Fruit fly (Drosophila melanogaster) whole organism, embryonic: ENCODE data around the gene CG18545.

ENCODE experiments used
- Asciz ChIP-seq: fragments of 200-800 bp; sonication (Bioruptor generic); optimal IDR thresholded peaks from 2 replicates; lab custom pipeline; 2017; ENCODE audit warnings: missing biosample characterization, mild to moderate bottlenecking, missing genetic modification characterization, missing genetic modification reagents
- CG10147 ChIP-seq: fragments of 200-800 bp; sonication (Bioruptor generic); optimal IDR thresholded peaks from 2 replicates; lab custom pipeline; 2019; ENCODE audit warnings: missing biosample characterization, mild to moderate bottlenecking, missing genetic modification characterization, moderate library complexity
- CG12744 ChIP-seq: fragments of 200-800 bp; sonication (Bioruptor generic); optimal IDR thresholded peaks from 2 replicates; lab custom pipeline; 2016; ENCODE audit warnings: missing biosample characterization, missing genetic modification characterization
- CG12769 ChIP-seq: fragments of 200-800 bp; sonication (Bioruptor generic); optimal IDR thresholded peaks from 2 replicates; lab custom pipeline; 2019; ENCODE audit warnings: missing biosample characterization, mild to moderate bottlenecking, missing genetic modification characterization, moderate library complexity
- CG13287 ChIP-seq: fragments of 200-800 bp; sonication (Bioruptor generic); IDR thresholded peaks from 2 replicates; pipeline ENCODE4 v1.3.6; 2022; ENCODE audit warnings: missing biosample characterization, missing genetic modification characterization; ENCODE audit not compliant: partially characterized antibody
- CG15479 ChIP-seq: fragments of 200-800 bp; sonication (Bioruptor generic); optimal IDR thresholded peaks from 3 replicates; lab custom pipeline; 2019; ENCODE audit warnings: missing biosample characterization, mild to moderate bottlenecking, missing genetic modification characterization, moderate library complexity
- CG16863 ChIP-seq: fragments of 200-800 bp; sonication (Bioruptor generic); optimal IDR thresholded peaks from 3 replicates; lab custom pipeline; 2016; ENCODE audit warnings: missing biosample characterization, missing genetic modification characterization
- CG2120 ChIP-seq: fragments of 200-800 bp; sonication (Bioruptor generic); optimal IDR thresholded peaks from 3 replicates; lab custom pipeline; 2016; ENCODE audit warnings: missing biosample characterization, missing genetic modification characterization
- CG33213 ChIP-seq: fragments of 200-800 bp; sonication (Bioruptor generic); optimal IDR thresholded peaks from 3 replicates; lab custom pipeline; 2016; ENCODE audit warnings: missing biosample characterization, missing genetic modification characterization
- CG4707 ChIP-seq: fragments of 200-800 bp; sonication (Bioruptor generic); optimal IDR thresholded peaks from 2 replicates; lab custom pipeline; 2018; ENCODE audit warnings: missing biosample characterization, mild to moderate bottlenecking, missing genetic modification characterization, moderate library complexity
- CG6683 ChIP-seq: fragments of 200-800 bp; sonication (Bioruptor generic); optimal IDR thresholded peaks from 2 replicates; lab custom pipeline; 2017; ENCODE audit warnings: missing biosample characterization, mild to moderate bottlenecking, missing genetic modification characterization, missing genetic modification reagents
- CG6791 ChIP-seq: fragments of 200-800 bp; sonication (Bioruptor generic); IDR thresholded peaks from 3 replicates; pipeline ENCODE4 v1.3.6; 2022; ENCODE audit warnings: missing biosample characterization, missing genetic modification characterization; ENCODE audit not compliant: partially characterized antibody
- CG7745 ChIP-seq: fragments of 200-800 bp; sonication (Bioruptor generic); optimal IDR thresholded peaks from 2 replicates; lab custom pipeline; 2018; ENCODE audit warnings: missing biosample characterization, mild to moderate bottlenecking, missing genetic modification characterization, moderate library complexity
- CG8290 ChIP-seq, 3 experiments: fragments of 200-800 bp; sonication (Bioruptor generic); optimal IDR thresholded peaks; 2 replicates each; lab custom pipeline; 2016 to 2019; ENCODE audit warnings: missing biosample characterization in 3 of 3, missing genetic modification characterization in 3 of 3, mild to moderate bottlenecking in 2 of 3, moderate library complexity in 1 of 3
- CG9932 ChIP-seq: fragments of 200-800 bp; sonication (Bioruptor generic); IDR thresholded peaks from 2 replicates; pipeline ENCODE4 v1.3.6; 2022; ENCODE audit warnings: missing biosample characterization, missing genetic modification characterization
- CTCF ChIP-seq: fragments of 200-800 bp; sonication (Bioruptor generic); optimal IDR thresholded peaks from 2 replicates; lab custom pipeline; 2017; ENCODE audit warnings: missing biosample characterization, mild to moderate bottlenecking, missing genetic modification characterization, moderate library complexity
- CrebB ChIP-seq: fragments of 200-800 bp; sonication (Bioruptor generic); optimal IDR thresholded peaks from 3 replicates; lab custom pipeline; 2018; ENCODE audit warnings: missing biosample characterization, mild to moderate bottlenecking, missing genetic modification characterization
- Doc3 ChIP-seq: fragments of 200-800 bp; sonication (Bioruptor generic); IDR thresholded peaks from 3 replicates; pipeline ENCODE4 v1.3.6; 2022; ENCODE audit warnings: missing biosample characterization, missing genetic modification characterization; ENCODE audit not compliant: partially characterized antibody
- Ets65A ChIP-seq: fragments of 200-800 bp; sonication (Bioruptor generic); peaks from one replicate; lab custom pipeline; 2016; ENCODE audit warnings: missing biosample characterization, missing genetic modification characterization
- H15 ChIP-seq: fragments of 200-800 bp; sonication (Bioruptor generic); IDR thresholded peaks from 3 replicates; pipeline ENCODE4 v1.3.6; 2022; ENCODE audit warnings: missing biosample characterization, missing genetic modification characterization
- Hr3 ChIP-seq: fragments of 200-800 bp; sonication (Bioruptor generic); optimal IDR thresholded peaks from 3 replicates; lab custom pipeline; 2016; ENCODE audit warnings: missing biosample characterization, missing genetic modification characterization
- MESR4 ChIP-seq: fragments of 200-800 bp; sonication (Bioruptor generic); optimal IDR thresholded peaks from 2 replicates; lab custom pipeline; 2018; ENCODE audit warnings: missing biosample characterization, mild to moderate bottlenecking, missing genetic modification characterization, moderate library complexity
- Med ChIP-seq: fragments of 200-800 bp; sonication (Bioruptor generic); peaks from one replicate; lab custom pipeline; 2016; ENCODE audit warnings: missing biosample characterization, missing genetic modification characterization, mild to moderate bottlenecking, inconsistent platforms, moderate library complexity
- Meics ChIP-seq: fragments of 200-800 bp; sonication (Bioruptor generic); optimal IDR thresholded peaks from 2 replicates; lab custom pipeline; 2017; ENCODE audit warnings: missing biosample characterization, mild to moderate bottlenecking, missing genetic modification characterization
- Pdp1 ChIP-seq, 2 experiments: fragments of 200-800 bp; sonication (Bioruptor generic); optimal IDR thresholded peaks; 3 replicates each; lab custom pipeline; 2016; ENCODE audit warnings: missing biosample characterization in 2 of 2, missing genetic modification characterization in 2 of 2, mild to moderate bottlenecking in 1 of 2, moderate library complexity in 1 of 2
- Scr ChIP-seq: fragments of 200-800 bp; sonication (Bioruptor generic); IDR thresholded peaks from 2 replicates; pipeline ENCODE4 v1.3.6; 2022; ENCODE audit warnings: missing biosample characterization, missing genetic modification characterization; ENCODE audit not compliant: partially characterized antibody
- Sin3A ChIP-seq: fragments of >200 bp; optimal IDR thresholded peaks from 2 replicates; lab custom pipeline; 2018
- Trl ChIP-seq, 3 experiments: fragments of >200 bp in 2 of 3; fragments of 200-800 bp in 1 of 3; sonication (Bioruptor generic) in 1 of 3; optimal IDR thresholded peaks; 2 replicates in 1 of 3; 3 replicates in 2 of 3; lab custom pipeline; 2016 to 2017; ENCODE audit warnings: missing biosample characterization in 1 of 3, missing genetic modification characterization in 1 of 3
- ato ChIP-seq: fragments of 200-800 bp; sonication (Bioruptor generic); IDR thresholded peaks from 2 replicates; pipeline ENCODE4 v1.3.6; 2022; ENCODE audit warnings: missing biosample characterization, missing genetic modification characterization; ENCODE audit not compliant: partially characterized antibody
- bbx ChIP-seq: fragments of 200-800 bp; sonication (Bioruptor generic); IDR thresholded peaks from 2 replicates; pipeline ENCODE4 v1.3.6; 2022; ENCODE audit warnings: missing biosample characterization, missing genetic modification characterization; ENCODE audit not compliant: partially characterized antibody
- chinmo ChIP-seq: fragments of 200-800 bp; sonication (Bioruptor generic); IDR thresholded peaks from 4 replicates; pipeline ENCODE4 v1.3.6; 2022; ENCODE audit warnings: missing biosample characterization, missing genetic modification characterization; ENCODE audit not compliant: partially characterized antibody
- cwo ChIP-seq: fragments of 200-800 bp; sonication (Bioruptor generic); optimal IDR thresholded peaks from 3 replicates; lab custom pipeline; 2017; ENCODE audit warnings: missing biosample characterization, missing genetic modification characterization, mild to moderate bottlenecking, moderate library complexity, missing genetic modification reagents
- fru ChIP-seq: fragments of >200 bp; optimal IDR thresholded peaks from 2 replicates; lab custom pipeline; 2017
- gfzf ChIP-seq: fragments of 200-800 bp; sonication (Bioruptor generic); optimal IDR thresholded peaks from 2 replicates; lab custom pipeline; 2016; ENCODE audit warnings: missing biosample characterization, mild to moderate bottlenecking, missing genetic modification characterization, moderate library complexity
- hbn ChIP-seq: fragments of 200-800 bp; sonication (Bioruptor generic); IDR thresholded peaks from 2 replicates; pipeline ENCODE4 v1.3.6; 2022; ENCODE audit warnings: missing biosample characterization, missing genetic modification characterization; ENCODE audit not compliant: partially characterized antibody
- inv ChIP-seq: fragments of 200-800 bp; sonication (Bioruptor generic); IDR thresholded peaks from 2 replicates; pipeline ENCODE4 v1.3.6; 2022; ENCODE audit warnings: missing biosample characterization, missing genetic modification characterization; ENCODE audit not compliant: partially characterized antibody
- kah ChIP-seq: fragments of 200-800 bp; sonication (Bioruptor generic); optimal IDR thresholded peaks from 2 replicates; lab custom pipeline; 2018; ENCODE audit warnings: missing biosample characterization, mild to moderate bottlenecking, missing genetic modification characterization
- luna ChIP-seq: fragments of 200-800 bp; sonication (Bioruptor generic); optimal IDR thresholded peaks from 2 replicates; lab custom pipeline; 2016; ENCODE audit warnings: missing biosample characterization, missing genetic modification characterization
- org-1 ChIP-seq: fragments of 200-800 bp; sonication (Bioruptor generic); optimal IDR thresholded peaks from 2 replicates; lab custom pipeline; 2017; ENCODE audit warnings: missing biosample characterization, missing genetic modification characterization
- pan ChIP-seq, 4 experiments: fragments of >200 bp in 3 of 4; fragments of 200-800 bp in 1 of 4; sonication (Bioruptor generic) in 1 of 4; optimal IDR thresholded peaks in 3 of 4; IDR thresholded peaks in 1 of 4; 2 replicates each; pipeline versions ENCODE4 v1.3.6 to Lab custom; 2017 to 2022; ENCODE audit warnings: missing biosample characterization in 2 of 4, missing genetic modification characterization in 2 of 4, mixed read lengths in 1 of 4
- rib ChIP-seq: fragments of 200-800 bp; sonication (Bioruptor generic); IDR thresholded peaks from 2 replicates; pipeline ENCODE4 v1.3.6; 2022; ENCODE audit warnings: missing biosample characterization, missing genetic modification characterization
- shn ChIP-seq: fragments of 200-800 bp; sonication (Bioruptor generic); optimal IDR thresholded peaks from 3 replicates; lab custom pipeline; 2016; ENCODE audit warnings: missing biosample characterization, missing genetic modification characterization
- sr ChIP-seq: fragments of 200-800 bp; sonication (Bioruptor generic); IDR thresholded peaks from 3 replicates; pipeline ENCODE4 v1.3.6; 2022; ENCODE audit warnings: missing biosample characterization, missing genetic modification characterization
- stwl ChIP-seq: fragments of 200-800 bp; sonication (Bioruptor generic); optimal IDR thresholded peaks from 3 replicates; lab custom pipeline; 2018; ENCODE audit warnings: missing biosample characterization, mild to moderate bottlenecking, missing genetic modification characterization, moderate library complexity

Gene CG18545

DNA sequence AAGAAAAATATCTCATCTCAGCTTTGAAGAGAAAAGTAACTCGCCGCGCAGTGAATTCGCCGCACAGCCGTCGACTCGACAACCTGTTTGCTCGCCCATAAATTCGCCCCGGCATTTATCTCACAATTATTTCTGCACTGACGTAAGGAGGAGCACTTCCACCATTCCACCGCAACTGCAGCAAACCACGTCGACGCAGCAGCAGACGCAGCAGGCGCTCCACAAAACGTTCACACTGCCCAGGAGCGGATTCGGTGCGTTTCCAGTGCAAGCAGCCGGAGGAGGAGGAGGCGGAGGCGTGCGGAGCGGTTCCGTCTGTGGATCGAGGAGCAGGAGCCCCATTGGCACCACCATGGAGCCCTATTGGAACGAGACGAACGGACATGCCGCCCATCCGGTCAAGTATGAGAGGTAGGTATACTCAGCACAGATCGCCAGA, 48.3 kb downstream of the CG18545 start:
- peak; percentile 58 for TF ChIP-seq Med (GFP tag; lab: Kevin White, UChicago)
- peak in 1 of 2 experiments; percentile 29 for TF ChIP-seq Pdp1 (GFP tag; optimal IDR thresholded peaks at IDR 0.05; lab: Kevin White, UChicago)
- TF ChIP-seq CG9932 (GFP tag; lab: Robert Waterston, UW), result no peak
- TF ChIP-seq kah (GFP tag; lab: Kevin White, UChicago), result peak; percentile 92
- TF ChIP-seq Ets65A (GFP tag; lab: Kevin White, UChicago), result peak; percentile 41

DNA sequence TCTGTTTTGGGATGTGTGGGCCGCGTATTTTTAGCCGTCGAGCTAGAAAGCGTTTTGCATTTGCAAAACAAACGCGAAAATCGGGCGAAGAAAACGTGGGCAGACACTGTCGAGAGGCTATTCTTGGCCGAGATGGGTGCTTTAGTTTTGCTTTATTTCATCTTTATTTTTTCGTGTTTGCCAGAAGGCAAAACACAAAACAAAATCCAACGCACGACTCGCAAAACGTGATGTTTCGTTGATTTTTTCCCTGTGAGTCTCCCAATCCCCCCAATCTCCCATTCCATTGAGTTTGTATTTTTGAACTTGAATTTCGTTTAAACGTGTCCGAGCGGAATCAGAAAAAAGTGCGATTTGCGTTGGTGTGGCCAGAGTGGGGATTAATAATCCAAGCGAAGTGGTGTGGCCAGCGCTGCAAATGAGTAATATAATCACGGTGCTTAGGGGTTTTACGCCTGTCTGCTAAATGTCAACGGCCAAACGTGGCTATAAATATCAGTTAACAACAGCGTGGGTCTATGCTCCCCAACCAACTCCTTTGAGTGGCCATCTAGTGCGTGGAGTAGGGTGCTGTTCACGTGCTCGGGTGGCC, 49.2 kb downstream of the CG18545 start:
- TF ChIP-seq CG10147 (GFP tag; lab: Kevin White, UChicago), result no peak
- no peak for TF ChIP-seq CTCF (GFP tag; lab: Kevin White, UChicago)
- TF ChIP-seq stwl, result peak; percentile 83
- TF ChIP-seq pan (optimal IDR thresholded peaks at IDR 0.05; lab: Kevin White, UChicago), result no peak
- no peak for TF ChIP-seq pan (GFP tag; optimal IDR thresholded peaks at IDR 0.05 in 1 of 2, IDR thresholded peaks at IDR 0.05 in 1 of 2)
- TF ChIP-seq CG12744 (GFP tag; lab: Kevin White, UChicago), result no peak
- peak; percentile 71 for TF ChIP-seq CG12769 (tag; lab: Kevin White, UChicago)
- TF ChIP-seq Trl (optimal IDR thresholded peaks at IDR 0.05; lab: Kevin White, UChicago), result no peak
- no peak for TF ChIP-seq Trl (GFP tag; optimal IDR thresholded peaks at IDR 0.05; lab: Kevin White, UChicago)
- no peak for TF ChIP-seq H15 (GFP tag; lab: Robert Waterston, UW)
- peak; percentile 38 for TF ChIP-seq gfzf (GFP tag; lab: Kevin White, UChicago)
- 0 out of 3 replicates have a peak, but pooled peaks have one; percentile 31 for TF ChIP-seq Doc3 (GFP tag; lab: Robert Waterston, UW)
- peak; percentile 46 for TF ChIP-seq Ets65A (GFP tag; lab: Kevin White, UChicago)
- peak; percentile 69 for TF ChIP-seq sr
- no peak for TF ChIP-seq CG8290 (GFP tag; optimal IDR thresholded peaks at IDR 0.05; lab: Kevin White, UChicago)
- TF ChIP-seq CG8290 (tag; optimal IDR thresholded peaks at IDR 0.05; lab: Kevin White, UChicago), result peak in 1 of 2 experiments; percentile 1
- TF ChIP-seq CG13287 (GFP tag; lab: Robert Waterston, UW), result peak; percentile 56; the same call in 1 of the 2 replicates
- 0 out of 2 replicates have a peak, but pooled peaks have one; percentile 20 for TF ChIP-seq bbx (GFP tag; lab: Robert Waterston, UW)
- peak; percentile 36; the same call in 1 of the 2 replicates for TF ChIP-seq ato (GFP tag; lab: Robert Waterston, UW)
- TF ChIP-seq cwo (GFP tag; lab: Kevin White, UChicago), result peak; percentile 97
- 0 out of 2 replicates have a peak, but pooled peaks have one; percentile 25 for TF ChIP-seq rib
- TF ChIP-seq Asciz, result no peak
- TF ChIP-seq Sin3A, result no peak
- TF ChIP-seq Med (GFP tag; lab: Kevin White, UChicago), result peak; percentile 75
- 0 out of 2 replicates have a peak, but pooled peaks have one; percentile 9 for TF ChIP-seq inv (GFP tag; lab: Robert Waterston, UW)
- 0 out of 4 replicates have a peak, but pooled peaks have one; percentile 46 for TF ChIP-seq chinmo (GFP tag; lab: Robert Waterston, UW)

- TF ChIP-seq Hr3 (GFP tag; lab: Kevin White, UChicago) (no peak), MESR4 (GFP tag; lab: Kevin White, UChicago) (no peak), CrebB (tag; lab: Kevin White, UChicago) (no peak), CG2120 (GFP tag; lab: Kevin White, UChicago) (peak; percentile 16), Sin3A (no peak), CG15479 (GFP tag; lab: Kevin White, UChicago) (peak; percentile 6), shn (GFP tag; lab: Kevin White, UChicago) (no peak), luna (no peak), CG33213 (GFP tag; lab: Kevin White, UChicago) (peak; percentile 45), CG9932 (GFP tag; lab: Robert Waterston, UW) (no peak), Scr (GFP tag; lab: Robert Waterston, UW) (no peak), hbn (no peak), org-1 (GFP tag; lab: Kevin White, UChicago) (no peak), CG6791 (GFP tag; lab: Robert Waterston, UW) (no peak), CG6683 (no peak), CG4707 (GFP tag; lab: Kevin White, UChicago) (no peak), fru (lab: Kevin White, UChicago) (no peak), CG16863 (GFP tag; lab: Kevin White, UChicago) (no peak), Meics (peak; percentile 26), CG8290 (GFP tag; optimal IDR thresholded peaks at IDR 0.05; lab: Kevin White, UChicago) (no peak), CG8290 (tag; optimal IDR thresholded peaks at IDR 0.05; lab: Kevin White, UChicago) (peak in 1 of 2 experiments; percentile 42), CG7745 (tag; lab: Kevin White, UChicago) (no peak)
Measured at dm6 chr3R:10390914-10391377, 50.2 kb downstream of the CG18545 start.
